Worm (Caenorhabditis elegans): ENCODE data around the gene C52E2.2.

DNA sequence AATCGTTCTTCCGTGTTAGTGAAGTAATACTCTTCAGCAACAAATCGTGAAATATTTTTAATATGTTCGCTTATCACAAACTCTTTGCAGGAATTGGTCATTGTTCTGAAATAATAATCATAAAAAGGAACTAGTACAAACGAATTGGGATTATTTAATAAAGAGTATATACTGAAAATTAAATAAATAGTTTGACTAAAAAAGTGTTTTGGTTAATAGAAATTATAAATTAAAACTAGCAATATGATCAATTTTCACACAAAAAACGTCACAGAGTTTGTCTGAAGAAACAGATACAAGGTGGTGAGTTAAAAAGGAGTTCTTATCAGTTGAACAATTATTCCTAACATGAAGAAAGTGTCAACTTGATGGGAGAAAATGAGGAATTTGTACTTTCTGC, 30.1 kb downstream of the C52E2.2 start, which contains the start of gene math-5:
- TF ChIP-seq nhr-12 (tag; optimal IDR thresholded peaks at IDR 0.05) (no peak), fos-1 (tag; optimal IDR thresholded peaks at IDR 0.05) (no peak), elt-2 (tag; optimal IDR thresholded peaks at IDR 0.05) (no peak), elt-3 (tag; optimal IDR thresholded peaks at IDR 0.05) (no peak), ztf-4 (tag; optimal IDR thresholded peaks at IDR 0.05) (no peak), ceh-28 (tag; optimal IDR thresholded peaks at IDR 0.05) (no peak), ama-1 (optimal IDR thresholded peaks at IDR 0.05) (no peak), nfya-1 (tag; optimal IDR thresholded peaks at IDR 0.05; ENCODE audit: insufficient read depth) (no peak), nhr-28 (tag; optimal IDR thresholded peaks at IDR 0.05) (no peak), nhr-77 (tag; optimal IDR thresholded peaks at IDR 0.05) (no peak), snpc-4 (tag; optimal IDR thresholded peaks at IDR 0.05) (no peak), unc-39 (tag; optimal IDR thresholded peaks at IDR 0.05) (no peak), aly-2 (tag; optimal IDR thresholded peaks at IDR 0.05) (no peak), pha-4 (tag; optimal IDR thresholded peaks at IDR 0.05) (no peak)
